Worm (Caenorhabditis elegans) whole organism, L1 larva: ENCODE data around the gene ZK1098.12.

Experiments
- C04F5.9 ChIP-seq: sonication (generic microtip); optimal IDR thresholded peaks from 2 replicates; lab custom pipeline; 2016; ENCODE audit warnings: missing genetic modification characterization, missing compliant biosample characterization
- C34B4.2 ChIP-seq: sonication (generic microtip); optimal IDR thresholded peaks from 2 replicates; lab custom pipeline; 2017; ENCODE audit warnings: mild to moderate bottlenecking, missing genetic modification characterization, missing compliant biosample characterization
- alr-1 ChIP-seq: fragments of 200-800 bp; sonication (Bioruptor generic); optimal IDR thresholded peaks from 2 replicates; lab custom pipeline; 2018; ENCODE audit warnings: borderline replicate concordance, mild to moderate bottlenecking, missing genetic modification characterization, missing compliant biosample characterization
- blmp-1 ChIP-seq: fragments of 150-350 bp; optimal IDR thresholded peaks from 2 replicates; lab custom pipeline; 2014; ENCODE audit warnings: missing biosample characterization, missing genetic modification characterization
- ceh-8 ChIP-seq: fragments of 200-800 bp; sonication (Bioruptor generic); optimal IDR thresholded peaks from 2 replicates; lab custom pipeline; 2018; ENCODE audit warnings: mild to moderate bottlenecking, missing genetic modification characterization, moderate library complexity, missing compliant biosample characterization
- ceh-90 ChIP-seq: sonication (generic microtip); optimal IDR thresholded peaks from 2 replicates; lab custom pipeline; 2016; ENCODE audit warnings: missing genetic modification characterization, missing compliant biosample characterization
- elt-2 ChIP-seq: sonication (generic microtip); optimal IDR thresholded peaks from 2 replicates; lab custom pipeline; 2016; ENCODE audit warnings: missing genetic modification characterization, mild to moderate bottlenecking, inconsistent platforms, missing compliant biosample characterization, missing genetic modification reagents
- ets-5 ChIP-seq: fragments of 200-800 bp; sonication (Bioruptor generic); IDR thresholded peaks from 2 replicates; pipeline ENCODE4 v1.3.6; 2022; ENCODE audit warnings: missing genetic modification characterization, missing compliant biosample characterization
- fkh-10 ChIP-seq: sonication (generic microtip); optimal IDR thresholded peaks from 2 replicates; lab custom pipeline; 2017; ENCODE audit warnings: missing biosample characterization, missing genetic modification reagents, missing genetic modification characterization
- fkh-8 ChIP-seq: sonication (generic microtip); optimal IDR thresholded peaks from 2 replicates; lab custom pipeline; 2016; ENCODE audit warnings: mild to moderate bottlenecking, missing genetic modification characterization, missing compliant biosample characterization
- grh-1 ChIP-seq: fragments of 200-800 bp; sonication (Bioruptor generic); IDR thresholded peaks from 2 replicates; pipeline ENCODE4 v1.3.6; 2022; ENCODE audit warnings: missing genetic modification reagents, missing genetic modification characterization, missing compliant biosample characterization
- hlh-17 ChIP-seq: fragments of 200-800 bp; sonication (Bioruptor generic); optimal IDR thresholded peaks from 2 replicates; lab custom pipeline; 2018; ENCODE audit warnings: missing genetic modification characterization, mild to moderate bottlenecking, missing compliant biosample characterization, moderate library complexity, borderline replicate concordance
- irx-1 ChIP-seq: sonication (generic microtip); optimal IDR thresholded peaks from 2 replicates; lab custom pipeline; 2016; ENCODE audit warnings: missing genetic modification characterization, missing compliant biosample characterization
- isw-1 ChIP-seq: fragments of 200-800 bp; sonication (Bioruptor generic); IDR thresholded peaks from 2 replicates; pipeline ENCODE4 v1.3.6; 2022; ENCODE audit warnings: missing genetic modification characterization, missing compliant biosample characterization
- lin-14 ChIP-seq: fragments of 200-800 bp; sonication (Bioruptor generic); optimal IDR thresholded peaks from 2 replicates; lab custom pipeline; 2018; ENCODE audit warnings: mild to moderate bottlenecking, missing genetic modification characterization, moderate library complexity, missing compliant biosample characterization
- lsy-2 ChIP-seq, 2 experiments: fragments of 150-350 bp; optimal IDR thresholded peaks; 2 replicates each; lab custom pipeline; 2014; ENCODE audit warnings: missing biosample characterization in 2 of 2, missing genetic modification characterization in 2 of 2
- mdl-1 ChIP-seq, 2 experiments: fragments of 150-350 bp; optimal IDR thresholded peaks; 2 replicates each; lab custom pipeline; 2014 to 2017; ENCODE audit warnings: missing biosample characterization in 2 of 2, missing genetic modification characterization in 2 of 2, inconsistent platforms in 1 of 2
- nhr-237 ChIP-seq: fragments of 150-350 bp; optimal IDR thresholded peaks from 2 replicates; lab custom pipeline; 2014; ENCODE audit warnings: missing biosample characterization, missing genetic modification characterization
- nhr-47 ChIP-seq: sonication (generic microtip); optimal IDR thresholded peaks from 2 replicates; lab custom pipeline; 2016; ENCODE audit warnings: mild to moderate bottlenecking, missing genetic modification characterization, moderate library complexity, missing compliant biosample characterization
- nhr-71 ChIP-seq: sonication (generic microtip); optimal IDR thresholded peaks from 2 replicates; lab custom pipeline; 2016; ENCODE audit warnings: mild to moderate bottlenecking, missing genetic modification characterization, moderate library complexity, missing compliant biosample characterization
- nhr-77 ChIP-seq: fragments of 150-350 bp; optimal IDR thresholded peaks from 2 replicates; lab custom pipeline; 2014; ENCODE audit warnings: missing biosample characterization, missing genetic modification characterization
- skn-1 ChIP-seq: fragments of 150-350 bp; optimal IDR thresholded peaks from 2 replicates; lab custom pipeline; 2014; ENCODE audit warnings: missing biosample characterization, missing genetic modification characterization
- snpc-4 ChIP-seq: fragments of 150-350 bp; optimal IDR thresholded peaks from 2 replicates; lab custom pipeline; 2014; ENCODE audit warnings: missing biosample characterization, missing genetic modification characterization
- sox-4 ChIP-seq: sonication (generic microtip); optimal IDR thresholded peaks from 2 replicates; lab custom pipeline; 2016; ENCODE audit warnings: missing genetic modification characterization, missing compliant biosample characterization
- unc-98 ChIP-seq: fragments of 200-800 bp; sonication (Bioruptor generic); IDR thresholded peaks from 2 replicates; pipeline ENCODE4 v1.3.6; 2022; ENCODE audit warnings: missing genetic modification characterization, missing compliant biosample characterization
- zag-1 ChIP-seq: fragments of 150-350 bp; optimal IDR thresholded peaks from 2 replicates; lab custom pipeline; 2014; ENCODE audit warnings: missing biosample characterization, missing genetic modification characterization

Gene ZK1098.12

ce11 chrIII:9585314-9585713 lies 40.4 kb downstream of the ZK1098.12 start:
- TF ChIP-seq fkh-10 (no peak), zag-1 (tag; lab: Kevin White, UChicago) (peak; percentile 6), nhr-71 (tag; lab: Kevin White, UChicago) (peak; percentile 52), grh-1 (GFP tag; lab: Robert Waterston, UW) (no peak), sox-4 (no peak), C04F5.9 (tag; lab: Kevin White, UChicago) (no peak), blmp-1 (tag; lab: Kevin White, UChicago) (no peak), snpc-4 (no peak), isw-1 (GFP tag; lab: Robert Waterston, UW) (no peak), skn-1 (tag; lab: Kevin White, UChicago) (no peak), fkh-8 (peak; percentile 38), nhr-47 (tag; lab: Kevin White, UChicago) (peak; percentile 36), ceh-90 (tag; lab: Kevin White, UChicago) (no peak), alr-1 (tag; lab: Kevin White, UChicago) (no peak), lsy-2 (tag; optimal IDR thresholded peaks at IDR 0.05; lab: Kevin White, UChicago) (peak; percentile 5 to 29), hlh-17 (GFP tag; lab: Kevin White, UChicago) (no peak), ceh-8 (GFP tag; lab: Kevin White, UChicago) (peak; percentile 94), lin-14 (peak; percentile 72), C34B4.2 (tag; lab: Kevin White, UChicago) (no peak), nhr-77 (tag; lab: Kevin White, UChicago) (no peak), nhr-237 (tag; lab: Kevin White, UChicago) (no peak)
- TF ChIP-seq, all 84 proteins: peak for 7

DNA sequence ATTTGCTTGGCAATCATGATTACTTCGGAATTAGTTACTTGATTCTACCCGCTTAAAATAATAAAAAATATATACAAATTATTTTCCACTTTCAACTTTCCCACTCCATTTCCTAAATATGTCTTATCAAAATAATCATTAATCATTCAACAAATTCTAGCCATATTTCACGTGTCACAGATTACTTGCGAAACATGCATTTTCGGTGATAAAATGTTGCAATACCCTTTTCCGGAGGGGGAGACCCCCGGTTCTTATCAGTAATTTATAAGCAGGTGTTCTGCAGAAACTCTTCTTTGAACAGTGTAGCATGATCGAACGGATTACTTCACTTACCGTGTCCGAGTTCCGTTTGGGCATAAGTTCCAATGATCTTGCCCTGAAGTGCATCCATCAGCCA lies 45.3 kb downstream of the ZK1098.12 start:
- TF ChIP-seq elt-2 (tag; lab: Kevin White, UChicago) (peak; percentile 83), mdl-1 (tag; optimal IDR thresholded peaks at IDR 0.05; lab: Kevin White, UChicago) (peak in 1 of 2 experiments; percentile 2), irx-1 (no peak)

- TF ChIP-seq hlh-17 (GFP tag; lab: Kevin White, UChicago) (no peak), ets-5 (GFP tag; lab: Robert Waterston, UW) (no peak), elt-2 (tag; lab: Kevin White, UChicago) (peak; percentile 35), unc-98 (GFP tag; lab: Robert Waterston, UW) (no peak)
These were observed 47.2 kb downstream of the ZK1098.12 start, which contains the start of gene acox-1.5 for ce11 chrIII:9592118-9592517. Gene acox-1.5 (minus strand): TSS chrIII:9592192.
